Fruit fly (Drosophila melanogaster): Measurements from ENCODE around the gene CG6628.

CG6628 gene

dm6 chr3L:10151527-10151926 lies 15.3 kb downstream of the CG6628 start, which contains the start of gene CG8072:
Gene CG8072, plus strand, starts transcription at chr3L:10151827.
- TF ChIP-seq CG32121 (GFP tag; IDR thresholded peaks at IDR 0.05) (no peak), Pif1A (GFP tag; optimal IDR thresholded peaks at IDR 0.05) (no peak), CG10348 (GFP tag; IDR thresholded peaks at IDR 0.05) (no peak), CG17806 (tag; optimal IDR thresholded peaks at IDR 0.05) (no peak), Snoo (tag; optimal IDR thresholded peaks at IDR 0.05) (no peak), CG9948 (tag; optimal IDR thresholded peaks at IDR 0.05) (no peak), gl (tag; optimal IDR thresholded peaks at IDR 0.05) (no peak), CG8159 (tag; optimal IDR thresholded peaks at IDR 0.05) (no peak), CG14655 (GFP tag; optimal IDR thresholded peaks at IDR 0.05) (no peak), CG13204 (GFP tag; optimal IDR thresholded peaks at IDR 0.05) (no peak), EcR (GFP tag; optimal IDR thresholded peaks at IDR 0.05) (no peak), Ets98B (GFP tag; IDR thresholded peaks at IDR 0.05) (no peak), CG34367 (tag; optimal IDR thresholded peaks at IDR 0.05) (no peak), CG8301 (tag; optimal IDR thresholded peaks at IDR 0.05) (no peak), D1 (tag; optimal IDR thresholded peaks at IDR 0.05) (no peak), CG15710 (tag; optimal IDR thresholded peaks at IDR 0.05) (no peak), CG4496 (GFP tag; IDR thresholded peaks at IDR 0.05) (no peak), CG12605 (GFP tag; IDR thresholded peaks at IDR 0.05) (no peak), rn (GFP tag; IDR thresholded peaks at IDR 0.05) (no peak)

All from whole organism, pupa.